Worm (Caenorhabditis elegans) whole organism, late embryonic: Measurements from ENCODE around the gene nhr-216.

Experiments used
- ama-1 ChIP-seq: fragments of 150-350 bp; optimal IDR thresholded peaks from 2 replicates; lab custom pipeline; 2014
- ceh-18 ChIP-seq: sonication (generic microtip); optimal IDR thresholded peaks from 2 replicates; lab custom pipeline; 2016; ENCODE audit warnings: missing genetic modification characterization, missing compliant biosample characterization
- ceh-9 ChIP-seq: sonication (generic microtip); optimal IDR thresholded peaks from 2 replicates; lab custom pipeline; 2016; ENCODE audit warnings: mild to moderate bottlenecking, missing genetic modification characterization, inconsistent platforms, missing compliant biosample characterization
- dve-1 ChIP-seq: sonication (generic microtip); optimal IDR thresholded peaks from 2 replicates; lab custom pipeline; 2017; ENCODE audit warnings: antibody characterized with exemption, mild to moderate bottlenecking, missing genetic modification characterization, missing compliant biosample characterization
- elt-2 ChIP-seq: sonication (generic microtip); optimal IDR thresholded peaks from 2 replicates; lab custom pipeline; 2016; ENCODE audit warnings: missing genetic modification reagents, missing genetic modification characterization, missing compliant biosample characterization
- ets-4 ChIP-seq: sonication (generic microtip); optimal IDR thresholded peaks from 2 replicates; lab custom pipeline; 2016; ENCODE audit warnings: missing genetic modification characterization, missing compliant biosample characterization
- fax-1 ChIP-seq: sonication (generic microtip); optimal IDR thresholded peaks from 2 replicates; lab custom pipeline; 2016; ENCODE audit warnings: missing genotype, missing genetic modification characterization, missing compliant biosample characterization
- gmeb-2 ChIP-seq: sonication (generic microtip); optimal IDR thresholded peaks from 2 replicates; lab custom pipeline; 2016; ENCODE audit warnings: missing genetic modification characterization, inconsistent platforms, missing compliant biosample characterization
- hlh-30 ChIP-seq: sonication (generic microtip); optimal IDR thresholded peaks from 2 replicates; lab custom pipeline; 2017; ENCODE audit warnings: antibody characterized with exemption, missing genetic modification characterization, missing compliant biosample characterization; ENCODE audit not compliant: insufficient read depth
- nhr-11 ChIP-seq: fragments of 150-350 bp; optimal IDR thresholded peaks from 2 replicates; lab custom pipeline; 2014; ENCODE audit warnings: missing biosample characterization, missing genetic modification characterization
- odd-2 ChIP-seq: sonication (generic microtip); optimal IDR thresholded peaks from 2 replicates; lab custom pipeline; 2017; ENCODE audit warnings: antibody characterized with exemption, mild to moderate bottlenecking, missing genetic modification characterization, missing compliant biosample characterization
- pag-3 ChIP-seq: sonication (generic microtip); optimal IDR thresholded peaks from 2 replicates; lab custom pipeline; 2016; ENCODE audit warnings: missing compliant biosample characterization, missing genetic modification characterization, borderline replicate concordance
- pqm-1 ChIP-seq: sonication (generic microtip); optimal IDR thresholded peaks from 2 replicates; lab custom pipeline; 2016; ENCODE audit warnings: missing genetic modification characterization, missing compliant biosample characterization
- unc-55 ChIP-seq: sonication (generic microtip); optimal IDR thresholded peaks from 2 replicates; lab custom pipeline; 2017; ENCODE audit warnings: missing biosample characterization, missing genetic modification reagents, missing genetic modification characterization

DNA sequence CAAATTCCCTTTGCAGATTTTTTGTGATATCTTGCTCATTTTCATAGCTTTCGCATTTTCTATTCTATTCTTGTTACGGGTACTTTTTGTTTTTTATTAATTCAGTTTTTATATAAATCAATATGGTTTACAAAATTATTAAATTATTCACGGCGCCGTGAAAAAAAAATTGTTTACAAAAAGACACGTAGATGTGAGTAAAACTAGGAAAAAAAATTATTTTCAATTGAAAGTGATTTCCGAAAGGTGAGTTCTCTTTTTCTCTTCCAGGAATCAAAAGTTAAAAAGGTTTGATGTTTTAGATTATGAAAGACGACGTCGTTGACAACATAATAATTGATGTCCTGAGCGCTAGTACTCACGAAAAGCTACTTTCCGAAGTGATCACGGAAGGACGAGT lies 49.6 kb upstream of the nhr-216 start, which contains the start of gene C25A6.1:
- TF ChIP-seq odd-2 (tag; lab: Kevin White, UChicago) (no peak), dve-1 (tag; lab: Kevin White, UChicago) (no peak), ceh-18 (tag; lab: Kevin White, UChicago) (no peak), elt-2 (no peak), pqm-1 (tag; lab: Kevin White, UChicago) (no peak), ets-4 (tag; lab: Kevin White, UChicago) (no peak), unc-55 (GFP tag; lab: Kevin White, UChicago) (no peak), ama-1 (lab: Kevin White, UChicago) (no peak), fax-1 (tag; lab: Kevin White, UChicago) (no peak), nhr-11 (tag; lab: Kevin White, UChicago) (no peak), ceh-9 (no peak), pag-3 (no peak), gmeb-2 (tag; lab: Kevin White, UChicago) (no peak), hlh-30 (tag; lab: Kevin White, UChicago) (no peak)
